Fruit fly (Drosophila melanogaster) whole organism, embryonic: Measurements from ENCODE around the gene pHCl-1.

Source experiments
- BEAF-32 ChIP-seq: fragments of 200-800 bp; sonication (Bioruptor generic); optimal IDR thresholded peaks from 3 replicates; lab custom pipeline; 2017; ENCODE audit warnings: missing biosample characterization, missing genetic modification characterization, mild to moderate bottlenecking, moderate library complexity, missing genetic modification reagents
- CG10274 ChIP-seq: fragments of 200-800 bp; sonication (Bioruptor generic); optimal IDR thresholded peaks from 3 replicates; lab custom pipeline; 2017; ENCODE audit warnings: missing biosample characterization, mild to moderate bottlenecking, missing genetic modification characterization
- CG11456 ChIP-seq: fragments of 200-800 bp; sonication (Bioruptor generic); IDR thresholded peaks from 3 replicates; pipeline ENCODE4 v1.3.6; 2022; ENCODE audit warnings: missing biosample characterization, missing genetic modification characterization
- CG11504 ChIP-seq: fragments of 200-800 bp; sonication (Bioruptor generic); optimal IDR thresholded peaks from 3 replicates; lab custom pipeline; 2019; ENCODE audit warnings: missing biosample characterization, mild to moderate bottlenecking, missing genetic modification characterization, moderate library complexity
- CG12391 ChIP-seq: fragments of 200-800 bp; sonication (Bioruptor generic); optimal IDR thresholded peaks from 3 replicates; lab custom pipeline; 2018; ENCODE audit warnings: missing biosample characterization, mild to moderate bottlenecking, missing genetic modification characterization, moderate library complexity
- CG13287 ChIP-seq: fragments of 200-800 bp; sonication (Bioruptor generic); IDR thresholded peaks from 2 replicates; pipeline ENCODE4 v1.3.6; 2022; ENCODE audit warnings: missing biosample characterization, missing genetic modification characterization; ENCODE audit not compliant: partially characterized antibody
- CG14050 ChIP-seq: fragments of 200-800 bp; sonication (Bioruptor generic); IDR thresholded peaks from 3 replicates; pipeline ENCODE4 v1.3.6; 2022; ENCODE audit warnings: missing biosample characterization, missing genetic modification characterization
- CG14965 ChIP-seq: fragments of 200-800 bp; sonication (Bioruptor generic); optimal IDR thresholded peaks from 2 replicates; lab custom pipeline; 2016; ENCODE audit warnings: missing biosample characterization, missing genetic modification characterization, borderline replicate concordance
- CG16815 ChIP-seq: fragments of 200-800 bp; sonication (Bioruptor generic); optimal IDR thresholded peaks from 3 replicates; lab custom pipeline; 2017; ENCODE audit warnings: missing biosample characterization, mild to moderate bottlenecking, missing genetic modification characterization
- CG2202 ChIP-seq: fragments of 200-800 bp; sonication (Bioruptor generic); optimal IDR thresholded peaks from 2 replicates; lab custom pipeline; 2018; ENCODE audit warnings: missing biosample characterization, mild to moderate bottlenecking, missing genetic modification characterization
- CG2678 ChIP-seq: fragments of 200-800 bp; sonication (Bioruptor generic); optimal IDR thresholded peaks from 3 replicates; lab custom pipeline; 2019; ENCODE audit warnings: missing biosample characterization, mild to moderate bottlenecking, missing genetic modification characterization, moderate library complexity
- CG30403 ChIP-seq: fragments of 200-800 bp; sonication (Bioruptor generic); optimal IDR thresholded peaks from 3 replicates; lab custom pipeline; 2016; ENCODE audit warnings: missing biosample characterization, missing genetic modification characterization
- CG3281 ChIP-seq: fragments of 200-800 bp; sonication (Bioruptor generic); optimal IDR thresholded peaks from 3 replicates; lab custom pipeline; 2017; ENCODE audit warnings: missing biosample characterization, mild to moderate bottlenecking, missing genetic modification characterization
- CG3726 ChIP-seq: fragments of 200-800 bp; sonication (Bioruptor generic); IDR thresholded peaks from 3 replicates; pipeline ENCODE4, ENCODE4 v1.3.6; 2022; ENCODE audit warnings: missing biosample characterization, missing genetic modification characterization
- CG4617 ChIP-seq: fragments of 200-800 bp; sonication (Bioruptor generic); optimal IDR thresholded peaks from 3 replicates; lab custom pipeline; 2016; ENCODE audit warnings: missing biosample characterization, missing genetic modification characterization, borderline replicate concordance
- CG6175 ChIP-seq: fragments of 200-800 bp; sonication (Bioruptor generic); IDR thresholded peaks from 3 replicates; pipeline ENCODE4 v1.3.6; 2022; ENCODE audit warnings: missing biosample characterization, missing genetic modification characterization
- CG6654 ChIP-seq: fragments of 200-800 bp; sonication (Bioruptor generic); optimal IDR thresholded peaks from 2 replicates; lab custom pipeline; 2017; ENCODE audit warnings: missing biosample characterization, mild to moderate bottlenecking, missing genetic modification characterization
- CG7987 ChIP-seq: fragments of 200-800 bp; sonication (Bioruptor generic); optimal IDR thresholded peaks from 2 replicates; lab custom pipeline; 2018; ENCODE audit warnings: missing biosample characterization, mild to moderate bottlenecking, missing genetic modification characterization, moderate library complexity
- CG8089 ChIP-seq: fragments of 200-800 bp; sonication (Bioruptor generic); optimal IDR thresholded peaks from 3 replicates; lab custom pipeline; 2016; ENCODE audit warnings: missing biosample characterization, missing genetic modification characterization
- CG9876 ChIP-seq: fragments of 200-800 bp; sonication (Bioruptor generic); optimal IDR thresholded peaks from 2 replicates; lab custom pipeline; 2016; ENCODE audit warnings: missing biosample characterization, missing genetic modification characterization
- Chrac-16 ChIP-seq: fragments of 200-800 bp; sonication (Bioruptor generic); optimal IDR thresholded peaks from 3 replicates; lab custom pipeline; 2016; ENCODE audit warnings: missing biosample characterization, missing genetic modification characterization
- D19B ChIP-seq: fragments of 200-800 bp; sonication (Bioruptor generic); optimal IDR thresholded peaks from 2 replicates; lab custom pipeline; 2017; ENCODE audit warnings: missing biosample characterization, mild to moderate bottlenecking, missing genetic modification characterization
- Dip2 ChIP-seq: fragments of 200-800 bp; sonication (Bioruptor generic); IDR thresholded peaks from 2 replicates; pipeline ENCODE4 v1.3.6; 2022; ENCODE audit warnings: missing biosample characterization, missing genetic modification characterization
- Dp ChIP-seq: fragments of 200-800 bp; sonication (Bioruptor generic); optimal IDR thresholded peaks from 2 replicates; lab custom pipeline; 2018; ENCODE audit warnings: missing biosample characterization, mild to moderate bottlenecking, missing genetic modification characterization, moderate library complexity
- E2f1 ChIP-seq: fragments of 200-800 bp; sonication (Bioruptor generic); IDR thresholded peaks from 2 replicates; pipeline ENCODE4 v1.3.6; 2022; ENCODE audit warnings: missing biosample characterization, missing genetic modification characterization
- Fer3 ChIP-seq: fragments of 200-800 bp; sonication (Bioruptor generic); optimal IDR thresholded peaks from 2 replicates; lab custom pipeline; 2018; ENCODE audit warnings: missing biosample characterization, mild to moderate bottlenecking, missing genetic modification characterization, moderate library complexity
- Hsf ChIP-seq: fragments of 200-800 bp; sonication (Bioruptor generic); optimal IDR thresholded peaks from 3 replicates; lab custom pipeline; 2016; ENCODE audit warnings: missing biosample characterization, missing genetic modification characterization
- Kr ChIP-seq: fragments of 200-800 bp; sonication (Bioruptor generic); optimal IDR thresholded peaks from 2 replicates; lab custom pipeline; 2017; ENCODE audit warnings: missing biosample characterization, mild to moderate bottlenecking, missing genetic modification characterization
- Lpt ChIP-seq: fragments of >200 bp; optimal IDR thresholded peaks from 2 replicates; lab custom pipeline; 2018; ENCODE audit warnings: missing biosample characterization, missing genetic modification characterization
- NC2β ChIP-seq: fragments of 200-800 bp; sonication (Bioruptor generic); optimal IDR thresholded peaks from 2 replicates; lab custom pipeline; 2016; ENCODE audit warnings: missing biosample characterization, missing genetic modification characterization
- Poxn ChIP-seq: fragments of 200-800 bp; sonication (Bioruptor generic); IDR thresholded peaks from 2 replicates; pipeline ENCODE4 v1.3.6; 2022; ENCODE audit warnings: missing biosample characterization, missing genetic modification characterization
- TFAM ChIP-seq: fragments of 200-800 bp; sonication (Bioruptor generic); optimal IDR thresholded peaks from 2 replicates; lab custom pipeline; 2017; ENCODE audit warnings: missing biosample characterization, missing genetic modification characterization, inconsistent platforms
- Xrp1 ChIP-seq: fragments of 200-800 bp; sonication (Bioruptor generic); IDR thresholded peaks from 2 replicates; pipeline ENCODE4 v1.3.6; 2022; ENCODE audit warnings: missing biosample characterization, missing genetic modification characterization
- al ChIP-seq: fragments of 200-800 bp; sonication (Bioruptor generic); IDR thresholded peaks from 2 replicates; pipeline ENCODE4 v1.3.6; 2022; ENCODE audit warnings: missing biosample characterization, missing genetic modification characterization
- bigmax ChIP-seq: fragments of 200-800 bp; sonication (Bioruptor generic); optimal IDR thresholded peaks from 2 replicates; lab custom pipeline; 2018; ENCODE audit warnings: missing biosample characterization, mild to moderate bottlenecking, missing genetic modification characterization
- bsh ChIP-seq, 2 experiments: fragments of 200-800 bp; sonication (Bioruptor generic); optimal IDR thresholded peaks; 2 replicates each; lab custom pipeline; 2017 to 2018; ENCODE audit warnings: mild to moderate bottlenecking in 2 of 2, missing biosample characterization in 2 of 2, missing genetic modification characterization in 2 of 2, moderate library complexity in 1 of 2
- da ChIP-seq: fragments of 200-800 bp; sonication (Bioruptor generic); optimal IDR thresholded peaks from 2 replicates; lab custom pipeline; 2016; ENCODE audit warnings: missing biosample characterization, missing genetic modification characterization
- danr ChIP-seq: fragments of 200-800 bp; sonication (Bioruptor generic); IDR thresholded peaks from 2 replicates; pipeline ENCODE4 v1.3.6; 2022; ENCODE audit warnings: missing biosample characterization, missing genetic modification characterization
- dmrt11E ChIP-seq: fragments of 200-800 bp; sonication (Bioruptor generic); optimal IDR thresholded peaks from 3 replicates; lab custom pipeline; 2018; ENCODE audit warnings: missing biosample characterization, mild to moderate bottlenecking, missing genetic modification characterization, moderate library complexity
- en ChIP-seq: fragments of 200-800 bp; sonication (Bioruptor generic); optimal IDR thresholded peaks from 2 replicates; lab custom pipeline; 2016; ENCODE audit warnings: missing biosample characterization, missing genetic modification characterization
- esg ChIP-seq: fragments of 200-800 bp; sonication (Bioruptor generic); conservative IDR thresholded peaks from 2 replicates; pipeline ENCODE4 v1.3.6; 2022; ENCODE audit warnings: missing biosample characterization, missing genetic modification characterization
- eve ChIP-seq, 2 experiments: fragments of >200 bp; optimal IDR thresholded peaks; 2 replicates each; lab custom pipeline; 2017; ENCODE audit warnings: missing biosample characterization in 2 of 2, missing genetic modification characterization in 2 of 2
- fd3F ChIP-seq: fragments of 200-800 bp; sonication (Bioruptor generic); optimal IDR thresholded peaks from 2 replicates; lab custom pipeline; 2018; ENCODE audit warnings: missing biosample characterization, mild to moderate bottlenecking, missing genetic modification characterization, moderate library complexity
- fru ChIP-seq: fragments of >200 bp; optimal IDR thresholded peaks from 2 replicates; lab custom pipeline; 2017
- otp ChIP-seq: fragments of 200-800 bp; sonication (Bioruptor generic); IDR thresholded peaks from 3 replicates; pipeline ENCODE4, ENCODE4 v1.3.6; 2022; ENCODE audit warnings: missing biosample characterization, missing genetic modification characterization
- pros ChIP-seq: fragments of 200-800 bp; sonication (Bioruptor generic); optimal IDR thresholded peaks from 3 replicates; lab custom pipeline; 2019; ENCODE audit warnings: missing biosample characterization, mild to moderate bottlenecking, missing genetic modification characterization, moderate library complexity
- pum ChIP-seq: fragments of 200-800 bp; sonication (Bioruptor generic); optimal IDR thresholded peaks from 2 replicates; lab custom pipeline; 2016; ENCODE audit warnings: missing biosample characterization, missing genetic modification characterization
- stc ChIP-seq: fragments of 200-800 bp; sonication (Bioruptor generic); IDR thresholded peaks from 2 replicates; pipeline ENCODE4 v1.3.6; 2022; ENCODE audit warnings: missing biosample characterization, missing genetic modification characterization
- sug ChIP-seq: fragments of 200-800 bp; optimal IDR thresholded peaks from 2 replicates; lab custom pipeline; 2019; ENCODE audit warnings: missing biosample characterization, mild to moderate bottlenecking, missing genetic modification characterization, moderate library complexity
- wor ChIP-seq: fragments of 200-800 bp; sonication (Bioruptor generic); IDR thresholded peaks from 2 replicates; pipeline ENCODE4 v1.3.6; 2022; ENCODE audit warnings: missing biosample characterization, missing genetic modification characterization
- yki ChIP-seq: fragments of >200 bp; optimal IDR thresholded peaks from 3 replicates; lab custom pipeline; 2018

The pHCl-1 gene

DNA sequence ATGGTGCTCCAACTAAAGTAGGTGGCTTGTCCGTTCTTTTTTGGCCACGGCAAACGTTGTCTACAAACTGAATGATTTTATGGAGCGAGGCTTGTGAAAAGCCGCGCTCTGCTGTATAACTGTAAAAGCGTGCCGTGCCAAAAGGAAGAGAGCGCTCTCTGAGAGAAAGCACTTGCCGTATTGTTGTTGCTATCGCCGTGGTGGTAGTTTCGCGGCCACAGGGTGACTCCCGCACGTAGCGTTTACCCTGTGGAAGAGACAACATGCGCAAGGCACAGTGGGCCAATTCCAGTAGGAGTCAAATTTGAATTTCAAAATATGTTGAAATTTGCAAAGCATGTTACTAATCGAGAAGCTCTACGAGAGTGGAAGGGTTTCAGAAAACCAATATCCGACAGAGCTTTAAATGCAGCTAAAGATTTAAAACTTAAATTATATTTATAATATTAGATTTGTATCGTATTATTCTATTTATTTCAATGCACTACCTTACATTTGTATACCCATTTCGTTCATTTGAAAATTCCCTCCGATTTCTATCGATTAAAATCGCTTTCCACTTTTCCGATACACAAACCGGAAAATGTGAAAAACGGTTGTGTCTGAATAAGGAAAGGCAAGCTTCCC lies 26.1 kb upstream of the pHCl-1 start, which contains the start of gene sff (continued):
- TF ChIP-seq sug (tag; lab: Kevin White, UChicago) (peak; percentile 85), Poxn (GFP tag; lab: Robert Waterston, UW) (peak; percentile 33; the same call in 1 of the 2 replicates), otp (peak; percentile 86), Chrac-16 (GFP tag; lab: Kevin White, UChicago) (peak; percentile 92), Xrp1 (GFP tag; lab: Robert Waterston, UW) (peak; percentile 96), CG6654 (GFP tag; lab: Kevin White, UChicago) (peak; percentile 77), CG9876 (GFP tag; lab: Kevin White, UChicago) (peak; percentile 53), CG7987 (GFP tag; lab: Kevin White, UChicago) (peak; percentile 77), danr (peak; percentile 78), Dp (peak; percentile 78), CG2202 (tag; lab: Kevin White, UChicago) (peak; percentile 84), CG12391 (tag; lab: Kevin White, UChicago) (peak; percentile 92), pros (GFP tag; lab: Kevin White, UChicago) (no peak), CG14965 (no peak), al (GFP tag; lab: Robert Waterston, UW) (peak; percentile 77), da (GFP tag; lab: Kevin White, UChicago) (peak; percentile 5), CG10274 (GFP tag; lab: Kevin White, UChicago) (peak; percentile 60), wor (GFP tag; lab: Robert Waterston, UW) (peak; percentile 85), CG2678 (peak; percentile 90), Fer3 (tag; lab: Kevin White, UChicago) (peak; percentile 84), Hsf (GFP tag; lab: Kevin White, UChicago) (peak; percentile 75), E2f1 (GFP tag; lab: Robert Waterston, UW) (peak; percentile 88), CG8089 (GFP tag; lab: Kevin White, UChicago) (peak; percentile 60), pum (peak; percentile 58), stc (GFP tag; lab: Robert Waterston, UW) (peak; percentile 85), dmrt11E (tag; lab: Kevin White, UChicago) (peak; percentile 94), CG13287 (GFP tag; lab: Robert Waterston, UW) (peak; percentile 52), esg (peak; percentile 86), yki (no peak), CG16815 (peak; percentile 90), CG3281 (GFP tag; lab: Kevin White, UChicago) (peak; percentile 87), fd3F (GFP tag; lab: Kevin White, UChicago) (peak; percentile 65), fru (lab: Kevin White, UChicago) (no peak), TFAM (peak; percentile 13), bigmax (GFP tag; lab: Kevin White, UChicago) (peak; percentile 27), CG11456 (peak; percentile 80), BEAF-32 (GFP tag; lab: Kevin White, UChicago) (peak; percentile 61), CG4617 (peak; percentile 68), CG3726 (peak; percentile 87), CG6175 (GFP tag; lab: Robert Waterston, UW) (peak; percentile 70; the same call in 2 of the 3 replicates), CG30403 (GFP tag; lab: Kevin White, UChicago) (peak; percentile 83), NC2β (peak; percentile 64), Kr (GFP tag; lab: Kevin White, UChicago) (no peak), CG11504 (tag; lab: Kevin White, UChicago) (peak; percentile 87), Dip2 (GFP tag; lab: Robert Waterston, UW) (no peak), eve (GFP tag; optimal IDR thresholded peaks at IDR 0.05; lab: Kevin White, UChicago) (no peak), D19B (GFP tag; lab: Kevin White, UChicago) (peak; percentile 69), Lpt (no peak), CG14050 (peak; percentile 84), bsh (GFP tag; optimal IDR thresholded peaks at IDR 0.05; lab: Kevin White, UChicago) (peak; percentile 34 to 92), en (GFP tag; lab: Kevin White, UChicago) (peak; percentile 33)
